Worm (Caenorhabditis elegans) whole organism, L4 larva: ENCODE measurements around the gene apc-2.

Experiments
- nhr-28 ChIP-seq: fragments of 150-350 bp; optimal IDR thresholded peaks from 2 replicates; lab custom pipeline; 2014; ENCODE audit warnings: missing biosample characterization, missing genetic modification characterization
- nhr-41 ChIP-seq: fragments of 200-800 bp; sonication (Bioruptor generic); IDR thresholded peaks from 2 replicates; pipeline ENCODE4 v1.3.6; 2022; ENCODE audit warnings: missing genetic modification reagents, missing genetic modification characterization, missing compliant biosample characterization
- nhr-48 ChIP-seq: sonication (generic microtip); optimal IDR thresholded peaks from 2 replicates; lab custom pipeline; 2016; ENCODE audit warnings: mild to moderate bottlenecking, missing genetic modification characterization, missing compliant biosample characterization

DNA sequence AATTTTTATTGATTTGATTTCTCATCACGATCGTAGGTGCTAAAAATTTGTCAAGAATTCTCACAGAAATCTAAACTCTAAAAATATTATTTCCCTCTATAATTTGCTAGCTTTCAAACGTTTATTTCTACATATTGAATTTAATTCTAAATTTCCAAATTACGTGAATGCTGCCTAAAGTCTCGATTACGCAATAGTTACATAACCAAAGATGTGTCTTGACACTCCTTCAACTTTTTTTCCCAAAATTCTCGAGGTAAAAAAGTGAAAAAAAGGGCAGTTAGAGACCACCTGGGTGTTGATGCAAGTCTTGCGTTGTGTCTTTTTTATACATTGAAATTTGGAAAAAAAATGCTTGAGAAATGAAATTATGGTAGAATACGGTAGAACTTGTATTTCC is 28.6 kb upstream of the apc-2 start:
- TF ChIP-seq nhr-48 (tag; lab: Kevin White, UChicago): no peak
- TF ChIP-seq nhr-28 (tag; lab: Kevin White, UChicago): no peak
- TF ChIP-seq nhr-41 (GFP tag; lab: Robert Waterston, UW): no peak
